Worm (Caenorhabditis elegans) whole organism, L1 larva: ENCODE measurements around the gene K01G12.3.
A peak's percentile ranks its signal among the peaks of the same experiment; 100 is the strongest.

Experiments used
- C16A3.4 ChIP-seq: fragments of 150-350 bp; optimal IDR thresholded peaks from 2 replicates; lab custom pipeline; 2014; ENCODE audit warnings: missing biosample characterization, missing genetic modification characterization
- Y116A8C.19 ChIP-seq: sonication (generic microtip); optimal IDR thresholded peaks from 2 replicates; lab custom pipeline; 2016; ENCODE audit warnings: missing compliant biosample characterization, missing genetic modification characterization, borderline replicate concordance
- aly-2 ChIP-seq: fragments of 150-350 bp; optimal IDR thresholded peaks from 2 replicates; lab custom pipeline; 2014; ENCODE audit warnings: missing biosample characterization, missing genetic modification characterization
- ceh-8 ChIP-seq: fragments of 200-800 bp; sonication (Bioruptor generic); optimal IDR thresholded peaks from 2 replicates; lab custom pipeline; 2018; ENCODE audit warnings: mild to moderate bottlenecking, missing genetic modification characterization, moderate library complexity, missing compliant biosample characterization
- ceh-82 ChIP-seq, 3 experiments: fragments of 150-350 bp in 1 of 3; sonication (generic microtip) in 2 of 3; optimal IDR thresholded peaks; 2 replicates each; lab custom pipeline; 2014 to 2017; ENCODE audit warnings: missing biosample characterization in 3 of 3, missing genetic modification characterization in 3 of 3
- ceh-88 ChIP-seq: fragments of 200-800 bp; sonication (Bioruptor generic); IDR thresholded peaks from 2 replicates; pipeline ENCODE4 v1.3.6; 2022; ENCODE audit warnings: missing genetic modification characterization, missing compliant biosample characterization
- ces-1 ChIP-seq: fragments of 150-350 bp; optimal IDR thresholded peaks from 2 replicates; lab custom pipeline; 2014; ENCODE audit warnings: missing biosample characterization, missing genetic modification reagents, missing genetic modification characterization
- dpl-1 ChIP-seq, 3 experiments: fragments of 150-350 bp in 2 of 3; sonication (generic microtip) in 1 of 3; optimal IDR thresholded peaks; 2 replicates each; lab custom pipeline; 2014 to 2017; ENCODE audit warnings: missing biosample characterization in 3 of 3, missing genetic modification characterization in 3 of 3, missing genetic modification reagents in 3 of 3
- efl-1 ChIP-seq, 4 experiments: fragments of 150-350 bp; optimal IDR thresholded peaks in 3 of 4; peaks in 1 of 4; 1 replicate in 1 of 4; 2 replicates in 3 of 4; lab custom pipeline; 2014; ENCODE audit warnings: missing biosample characterization in 2 of 4, missing genetic modification characterization in 2 of 4, missing genetic modification reagents in 2 of 4
- egl-13 ChIP-seq: sonication (generic microtip); optimal IDR thresholded peaks from 2 replicates; lab custom pipeline; 2016; ENCODE audit warnings: missing genotype, missing genetic modification reagents, missing genetic modification characterization, missing compliant biosample characterization
- ets-5 ChIP-seq: fragments of 200-800 bp; sonication (Bioruptor generic); IDR thresholded peaks from 2 replicates; pipeline ENCODE4 v1.3.6; 2022; ENCODE audit warnings: missing genetic modification characterization, missing compliant biosample characterization
- fkh-10 ChIP-seq: sonication (generic microtip); optimal IDR thresholded peaks from 2 replicates; lab custom pipeline; 2017; ENCODE audit warnings: missing biosample characterization, missing genetic modification reagents, missing genetic modification characterization
- fkh-4 ChIP-seq: sonication (generic microtip); optimal IDR thresholded peaks from 2 replicates; lab custom pipeline; 2016; ENCODE audit warnings: missing compliant biosample characterization, missing genetic modification characterization, borderline replicate concordance
- fkh-8 ChIP-seq: sonication (generic microtip); optimal IDR thresholded peaks from 2 replicates; lab custom pipeline; 2016; ENCODE audit warnings: mild to moderate bottlenecking, missing genetic modification characterization, missing compliant biosample characterization
- fos-1 ChIP-seq: fragments of 150-350 bp; optimal IDR thresholded peaks from 2 replicates; lab custom pipeline; 2014; ENCODE audit warnings: missing biosample characterization, missing genetic modification characterization
- hpl-2 ChIP-seq: fragments of 150-350 bp; optimal IDR thresholded peaks from 2 replicates; lab custom pipeline; 2014; ENCODE audit warnings: missing biosample characterization, missing genetic modification reagents, missing genetic modification characterization
- jun-1 ChIP-seq: fragments of 150-350 bp; optimal IDR thresholded peaks from 2 replicates; lab custom pipeline; 2014; ENCODE audit warnings: missing biosample characterization, missing genetic modification reagents, missing genetic modification characterization
- lin-15B ChIP-seq: fragments of 150-350 bp; sonication (generic microtip); optimal IDR thresholded peaks from 3 replicates; lab custom pipeline; 2014; ENCODE audit warnings: missing biosample characterization, missing genetic modification characterization
- lin-35 ChIP-seq, 2 experiments: fragments of 150-350 bp; optimal IDR thresholded peaks; 2 replicates each; lab custom pipeline; 2014; ENCODE audit warnings: missing biosample characterization in 2 of 2, missing genetic modification characterization in 2 of 2, missing genetic modification reagents in 2 of 2
- mab-9 ChIP-seq: fragments of 200-800 bp; sonication (Bioruptor generic); IDR thresholded peaks from 2 replicates; pipeline ENCODE4 v1.3.6; 2022; ENCODE audit warnings: missing genetic modification reagents, missing genetic modification characterization, missing compliant biosample characterization
- mep-1 ChIP-seq: fragments of 150-350 bp; optimal IDR thresholded peaks from 2 replicates; lab custom pipeline; 2014; ENCODE audit warnings: missing biosample characterization, missing genetic modification characterization
- nhr-11 ChIP-seq: fragments of 150-350 bp; optimal IDR thresholded peaks from 2 replicates; lab custom pipeline; 2014; ENCODE audit warnings: missing biosample characterization, missing genetic modification characterization
- nhr-12 ChIP-seq: sonication (generic microtip); optimal IDR thresholded peaks from 2 replicates; lab custom pipeline; 2017; ENCODE audit warnings: missing biosample characterization, missing genetic modification characterization
- nhr-20 ChIP-seq: sonication (generic microtip); optimal IDR thresholded peaks from 2 replicates; lab custom pipeline; 2016; ENCODE audit warnings: mild to moderate bottlenecking, missing genetic modification characterization, missing compliant biosample characterization
- nhr-237 ChIP-seq: fragments of 150-350 bp; optimal IDR thresholded peaks from 2 replicates; lab custom pipeline; 2014; ENCODE audit warnings: missing biosample characterization, missing genetic modification characterization
- nhr-76 ChIP-seq: sonication (generic microtip); optimal IDR thresholded peaks from 2 replicates; lab custom pipeline; 2017; ENCODE audit warnings: missing biosample characterization, missing genetic modification characterization
- nhr-77 ChIP-seq: fragments of 150-350 bp; optimal IDR thresholded peaks from 2 replicates; lab custom pipeline; 2014; ENCODE audit warnings: missing biosample characterization, missing genetic modification characterization
- nhr-85 ChIP-seq: sonication (generic microtip); peaks from one replicate; lab custom pipeline; 2016; ENCODE audit warnings: missing genetic modification characterization, inconsistent platforms, missing compliant biosample characterization
- pag-3 ChIP-seq: sonication (generic microtip); optimal IDR thresholded peaks from 2 replicates; lab custom pipeline; 2017; ENCODE audit warnings: missing genetic modification characterization, mild to moderate bottlenecking, missing compliant biosample characterization, antibody characterized with exemption, borderline replicate concordance; ENCODE audit not compliant: insufficient read depth
- pqm-1 ChIP-seq: sonication (generic microtip); optimal IDR thresholded peaks from 3 replicates; lab custom pipeline; 2017; ENCODE audit warnings: missing biosample characterization, missing genetic modification characterization
- rnt-1 ChIP-seq: sonication (generic microtip); optimal IDR thresholded peaks from 2 replicates; lab custom pipeline; 2016; ENCODE audit warnings: mild to moderate bottlenecking, missing genetic modification characterization, moderate library complexity, missing compliant biosample characterization
- snpc-4 ChIP-seq: fragments of 150-350 bp; optimal IDR thresholded peaks from 2 replicates; lab custom pipeline; 2014; ENCODE audit warnings: missing biosample characterization, missing genetic modification characterization
- sox-4 ChIP-seq: sonication (generic microtip); optimal IDR thresholded peaks from 2 replicates; lab custom pipeline; 2016; ENCODE audit warnings: missing genetic modification characterization, missing compliant biosample characterization
- sup-37 ChIP-seq: fragments of 200-800 bp; sonication (Bioruptor generic); optimal IDR thresholded peaks from 2 replicates; lab custom pipeline; 2018; ENCODE audit warnings: mild to moderate bottlenecking, missing genetic modification characterization, missing compliant biosample characterization
- swsn-7 ChIP-seq: sonication (generic microtip); optimal IDR thresholded peaks from 2 replicates; lab custom pipeline; 2016; ENCODE audit warnings: missing genetic modification characterization, missing compliant biosample characterization
- tlp-1 ChIP-seq: fragments of 150-350 bp; optimal IDR thresholded peaks from 2 replicates; lab custom pipeline; 2014; ENCODE audit warnings: missing biosample characterization, missing genetic modification characterization
- unc-30 ChIP-seq: sonication (generic microtip); optimal IDR thresholded peaks from 2 replicates; lab custom pipeline; 2017; ENCODE audit warnings: missing biosample characterization, missing genetic modification characterization
- unc-86 ChIP-seq: sonication (generic microtip); optimal IDR thresholded peaks from 2 replicates; lab custom pipeline; 2016; ENCODE audit warnings: missing genetic modification characterization, missing compliant biosample characterization
- vab-15 ChIP-seq: sonication (generic microtip); optimal IDR thresholded peaks from 2 replicates; lab custom pipeline; 2017; ENCODE audit warnings: missing genotype, mild to moderate bottlenecking, missing genetic modification characterization, missing compliant biosample characterization
- zag-1 ChIP-seq: fragments of 150-350 bp; optimal IDR thresholded peaks from 2 replicates; lab custom pipeline; 2014; ENCODE audit warnings: missing biosample characterization, missing genetic modification characterization

K01G12.3 gene

ce11 chrIV:14177058-14177457 lies 16.2 kb upstream of the K01G12.3 start, which contains the start of gene R05A10.2:
TSS of gene R05A10.2 (plus strand) at chrIV:14177271.
- no peak for TF ChIP-seq zag-1 (tag; lab: Kevin White, UChicago)
- no peak for TF ChIP-seq nhr-12
- no peak for TF ChIP-seq jun-1
- no peak for TF ChIP-seq fos-1
- no peak for TF ChIP-seq aly-2
- no peak for TF ChIP-seq tlp-1 (tag; lab: Kevin White, UChicago)
- no peak for TF ChIP-seq mab-9
- TF ChIP-seq efl-1 (optimal IDR thresholded peaks at IDR 0.05; lab: Kevin White, UChicago) = no peak
- peak in 1 of 2 experiments; percentile 71 for TF ChIP-seq efl-1 (GFP tag; optimal IDR thresholded peaks at IDR 0.05 in 1 of 2; lab: Kevin White, UChicago)
- no peak for TF ChIP-seq ceh-88

ce11 chrIV:14182077-14182476 lies 11.2 kb upstream of the K01G12.3 start, which contains the start of gene R05A10.1:
TSS of gene R05A10.1 (plus strand) at chrIV:14182377.
- no peak for TF ChIP-seq rnt-1 (tag; lab: Kevin White, UChicago)
- TF ChIP-seq pag-3 = no peak
- no peak for TF ChIP-seq nhr-20
- TF ChIP-seq lin-15B (tag; lab: Kevin White, UChicago) = no peak
- TF ChIP-seq nhr-85 (tag; lab: Kevin White, UChicago) = no peak
- no peak for TF ChIP-seq fkh-8 (tag; lab: Kevin White, UChicago)
- TF ChIP-seq jun-1 = no peak
- TF ChIP-seq efl-1 (optimal IDR thresholded peaks at IDR 0.05; lab: Kevin White, UChicago) = no peak
- TF ChIP-seq efl-1 (GFP tag; optimal IDR thresholded peaks at IDR 0.05 in 1 of 2; lab: Kevin White, UChicago) = no peak
- TF ChIP-seq lin-35 (GFP tag; optimal IDR thresholded peaks at IDR 0.05; lab: Kevin White, UChicago) = no peak
- no peak for TF ChIP-seq nhr-11 (tag; lab: Kevin White, UChicago)
- TF ChIP-seq egl-13 (tag; lab: Kevin White, UChicago) = no peak
- TF ChIP-seq dpl-1 (GFP tag; optimal IDR thresholded peaks at IDR 0.05; lab: Kevin White, UChicago) = no peak
- TF ChIP-seq fkh-4 (tag; lab: Kevin White, UChicago) = no peak
- TF ChIP-seq Y116A8C.19 (tag; lab: Kevin White, UChicago) = no peak
- no peak for TF ChIP-seq unc-30 (tag; lab: Kevin White, UChicago)
- no peak for TF ChIP-seq mep-1 (tag; lab: Kevin White, UChicago)
- no peak for TF ChIP-seq fkh-10
- no peak for TF ChIP-seq pqm-1 (tag; lab: Kevin White, UChicago)

- no peak for TF ChIP-seq efl-1 (optimal IDR thresholded peaks at IDR 0.05; lab: Kevin White, UChicago)
- TF ChIP-seq efl-1 (GFP tag; optimal IDR thresholded peaks at IDR 0.05 in 1 of 2; lab: Kevin White, UChicago) = peak in 1 of 2 experiments; percentile 91
- TF ChIP-seq vab-15 (tag; lab: Kevin White, UChicago) = no peak
These were observed 7.0 kb upstream of the K01G12.3 start for ce11 chrIV:14186264-14186663.

DNA sequence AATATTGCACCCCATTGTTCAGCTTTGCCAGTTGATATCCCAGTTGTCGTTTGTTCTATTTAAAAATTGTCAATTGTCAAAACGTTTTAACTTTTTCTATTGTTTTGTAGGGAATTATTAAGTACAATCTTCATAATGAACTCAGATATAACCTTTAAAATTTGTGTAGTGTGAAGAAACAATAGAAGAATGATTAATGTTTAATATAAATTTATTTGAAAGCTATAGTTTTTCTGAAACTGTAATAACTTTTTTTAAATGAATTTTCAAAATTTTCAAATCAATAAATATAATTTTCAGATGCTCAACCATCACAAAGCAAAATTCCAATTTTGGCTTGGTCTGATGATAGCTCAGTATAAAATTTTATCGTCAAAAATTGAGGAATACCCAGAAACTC lies 1.4 kb upstream of the K01G12.3 start, which contains the start of gene K01G12.22:
TSS of gene K01G12.22 (plus strand) at position 301 of the 400 bp plus-strand sequence.
- TF ChIP-seq efl-1 (optimal IDR thresholded peaks at IDR 0.05; lab: Kevin White, UChicago) (no peak), efl-1 (GFP tag; optimal IDR thresholded peaks at IDR 0.05 in 1 of 2; lab: Kevin White, UChicago) (no peak), hpl-2 (GFP tag; lab: Kevin White, UChicago) (no peak), ceh-8 (GFP tag; lab: Kevin White, UChicago) (no peak), swsn-7 (tag; lab: Kevin White, UChicago) (no peak), aly-2 (no peak), C16A3.4 (no peak)
- TF ChIP-seq, all 84 proteins: peak for 0

ce11 chrIV:14194317-14194716 lies 1.0 kb downstream of the K01G12.3 start:
- TF ChIP-seq ces-1 (GFP tag; lab: Kevin White, UChicago) = no peak
- no peak for TF ChIP-seq fkh-8 (tag; lab: Kevin White, UChicago)
- no peak for TF ChIP-seq nhr-77
- no peak for TF ChIP-seq unc-86
- no peak for TF ChIP-seq nhr-237 (tag; lab: Kevin White, UChicago)
- no peak for TF ChIP-seq nhr-85 (tag; lab: Kevin White, UChicago)
- TF ChIP-seq ceh-82 (tag; optimal IDR thresholded peaks at IDR 0.05; lab: Kevin White, UChicago) = no peak
- TF ChIP-seq sup-37 (GFP tag; lab: Kevin White, UChicago) = no peak
- TF ChIP-seq egl-13 (tag; lab: Kevin White, UChicago) = no peak
- TF ChIP-seq snpc-4 (tag; lab: Kevin White, UChicago) = no peak
- TF ChIP-seq rnt-1 (tag; lab: Kevin White, UChicago) = no peak
- TF ChIP-seq pqm-1 (tag; lab: Kevin White, UChicago) = no peak
- TF ChIP-seq ets-5 (GFP tag; lab: Robert Waterston, UW) = no peak
- TF ChIP-seq pag-3 = no peak
- no peak for TF ChIP-seq nhr-76
- TF ChIP-seq sox-4 (tag; lab: Kevin White, UChicago) = no peak
